Worm (Caenorhabditis elegans) whole organism, young adult: ENCODE results near the gene irld-34.

Experiments
- Y53F4B.3 ChIP-seq: fragments of 200-800 bp; sonication (Bioruptor generic); IDR thresholded peaks from 2 replicates; pipeline ENCODE4 v1.3.6; 2022; ENCODE audit warnings: missing genetic modification reagents, missing genetic modification characterization, missing compliant biosample characterization
- Y95B8A.8 ChIP-seq: fragments of 200-800 bp; sonication (Bioruptor generic); IDR thresholded peaks from 2 replicates; pipeline ENCODE4 v1.3.6; 2022; ENCODE audit warnings: missing genetic modification reagents, missing genetic modification characterization, missing compliant biosample characterization
- lin-54 ChIP-seq: fragments of 200-800 bp; sonication (Bioruptor generic); optimal IDR thresholded peaks from 2 replicates; lab custom pipeline; 2018; ENCODE audit warnings: mild to moderate bottlenecking, missing genetic modification characterization, missing compliant biosample characterization
- mel-28 ChIP-seq: sonication (generic microtip); optimal IDR thresholded peaks from 2 replicates; lab custom pipeline; 2016; ENCODE audit warnings: borderline replicate concordance, mild to moderate bottlenecking, missing genetic modification characterization, missing compliant biosample characterization
- mes-4 ChIP-seq: sonication (generic microtip); optimal IDR thresholded peaks from 2 replicates; lab custom pipeline; 2016; ENCODE audit warnings: missing genotype, missing genetic modification characterization, missing compliant biosample characterization
- nhr-179 ChIP-seq: sonication (generic microtip); optimal IDR thresholded peaks from 2 replicates; lab custom pipeline; 2016; ENCODE audit warnings: mild to moderate bottlenecking, missing genetic modification characterization, missing compliant biosample characterization
- tlf-1 ChIP-seq: fragments of 200-800 bp; sonication (Bioruptor generic); optimal IDR thresholded peaks from 2 replicates; lab custom pipeline; 2018; ENCODE audit warnings: mild to moderate bottlenecking, missing genetic modification characterization, missing compliant biosample characterization
- unc-62 ChIP-seq: fragments of 150-350 bp; optimal IDR thresholded peaks from 2 replicates; lab custom pipeline; 2014; ENCODE audit warnings: missing biosample characterization, missing genetic modification reagents, missing genetic modification characterization
- ztf-25 ChIP-seq: fragments of 200-800 bp; sonication (Bioruptor generic); IDR thresholded peaks from 2 replicates; pipeline ENCODE4 v1.3.6; 2022; ENCODE audit warnings: missing genetic modification reagents, missing genetic modification characterization, missing compliant biosample characterization

- TF ChIP-seq lin-54 (GFP tag; lab: Kevin White, UChicago) (no peak), unc-62 (GFP tag; lab: Kevin White, UChicago) (no peak), Y53F4B.3 (GFP tag; lab: Robert Waterston, UW) (no peak), Y95B8A.8 (GFP tag; lab: Robert Waterston, UW) (no peak), ztf-25 (GFP tag; lab: Robert Waterston, UW) (no peak), mel-28 (tag; lab: Kevin White, UChicago) (no peak), mes-4 (tag; lab: Kevin White, UChicago) (no peak), nhr-179 (no peak), tlf-1 (GFP tag; lab: Kevin White, UChicago) (no peak)
These were observed 21.1 kb downstream of the irld-34 start for ce11 chrIII:9176008-9176407.
